Worm (Caenorhabditis elegans): ENCODE data around the gene C11H1.7.

ce11 chrX:14329348-14329747 is 2.1 kb downstream of the C11H1.7 start:
- TF ChIP-seq dao-5 (tag; optimal IDR thresholded peaks at IDR 0.05) (no peak), him-1 (tag; optimal IDR thresholded peaks at IDR 0.05) (no peak)

Data from whole organism, L4/young adult.